Worm (Caenorhabditis elegans): ENCODE data around the gene tmem-17.
A peak's percentile ranks its signal among the peaks of the same experiment; 100 is the strongest.

DNA sequence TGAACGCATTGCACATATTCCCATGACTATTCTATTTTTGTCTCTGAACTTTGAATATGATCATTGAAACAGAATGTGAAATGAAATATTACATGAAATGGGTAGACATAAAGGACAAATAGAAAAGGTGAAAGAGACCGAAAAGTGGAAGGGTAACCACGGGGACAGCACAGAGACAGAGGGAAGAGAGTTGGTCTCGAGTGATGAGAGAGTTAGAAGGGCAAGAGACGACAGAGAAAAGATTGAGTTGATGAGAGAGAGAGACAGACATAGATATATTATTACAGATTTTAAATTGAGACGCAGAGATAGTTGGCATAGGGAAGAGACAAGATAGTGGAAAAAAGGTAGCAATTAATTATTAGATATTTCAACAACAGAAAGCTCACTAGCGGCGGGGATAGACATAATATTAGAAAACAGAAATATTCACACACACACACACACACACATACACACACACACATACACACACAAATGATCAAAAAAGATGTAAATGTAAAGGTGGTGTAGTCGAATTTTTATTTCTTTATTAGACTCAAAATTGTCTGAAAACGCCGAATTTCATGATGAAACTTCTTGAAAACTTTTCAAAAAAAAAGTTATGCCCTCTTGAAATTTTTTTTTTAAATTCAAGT lies 46.7 kb downstream of the tmem-17 start:
- TF ChIP-seq jun-1 (tag; optimal IDR thresholded peaks at IDR 0.05) = peak; percentile 76
- TF ChIP-seq ZK546.5 (tag; optimal IDR thresholded peaks at IDR 0.05) = no peak
- no peak for TF ChIP-seq ama-1 (optimal IDR thresholded peaks at IDR 0.05)
- TF ChIP-seq ztf-11 (tag; optimal IDR thresholded peaks at IDR 0.05) = no peak
- no peak for TF ChIP-seq nhr-77 (tag; optimal IDR thresholded peaks at IDR 0.05)
- TF ChIP-seq elt-2 (tag; optimal IDR thresholded peaks at IDR 0.05) = peak; percentile 68
- peak; percentile 87 for TF ChIP-seq egl-27 (tag; optimal IDR thresholded peaks at IDR 0.05)
- TF ChIP-seq nhr-237 (tag; optimal IDR thresholded peaks at IDR 0.05) = no peak
- no peak for TF ChIP-seq aly-2 (tag; optimal IDR thresholded peaks at IDR 0.05)

Measured in whole organism, L3 larva.